Worm (Caenorhabditis elegans) whole organism, L2 larva: ENCODE data around the gene K03A11.1.
A peak's percentile ranks its signal among the peaks of the same experiment; 100 is the strongest.

Experiments
- C34F6.9 ChIP-seq: fragments of 150-350 bp; optimal IDR thresholded peaks from 2 replicates; lab custom pipeline; 2014; ENCODE audit warnings: missing biosample characterization, missing genetic modification characterization
- F13H6.1 ChIP-seq: sonication (generic microtip); optimal IDR thresholded peaks from 2 replicates; lab custom pipeline; 2016; ENCODE audit warnings: missing genetic modification characterization, missing compliant biosample characterization
- R02D3.7 ChIP-seq: fragments of 150-350 bp; optimal IDR thresholded peaks from 2 replicates; lab custom pipeline; 2014; ENCODE audit warnings: missing biosample characterization, missing genetic modification characterization
- Y55F3AM.14 ChIP-seq: fragments of 200-800 bp; sonication (Bioruptor generic); optimal IDR thresholded peaks from 2 replicates; lab custom pipeline; 2018; ENCODE audit warnings: mild to moderate bottlenecking, missing genetic modification characterization, missing compliant biosample characterization
- ZK546.5 ChIP-seq: sonication (generic microtip); optimal IDR thresholded peaks from 2 replicates; lab custom pipeline; 2017; ENCODE audit warnings: missing biosample characterization, missing genetic modification characterization
- alr-1 ChIP-seq: fragments of 150-350 bp; optimal IDR thresholded peaks from 2 replicates; lab custom pipeline; 2014; ENCODE audit warnings: missing biosample characterization, missing genetic modification characterization
- aly-2 ChIP-seq: fragments of 150-350 bp; optimal IDR thresholded peaks from 2 replicates; lab custom pipeline; 2014; ENCODE audit warnings: missing biosample characterization, missing genetic modification characterization
- ama-1 ChIP-seq: fragments of 150-350 bp; optimal IDR thresholded peaks from 2 replicates; lab custom pipeline; 2018; ENCODE audit warnings: inconsistent platforms
- blmp-1 ChIP-seq: sonication (generic microtip); optimal IDR thresholded peaks from 2 replicates; lab custom pipeline; 2017; ENCODE audit warnings: missing genetic modification characterization, mild to moderate bottlenecking, missing compliant biosample characterization, antibody characterized with exemption, moderate library complexity; ENCODE audit not compliant: insufficient read depth
- ceh-82 ChIP-seq: fragments of 150-350 bp; optimal IDR thresholded peaks from 2 replicates; lab custom pipeline; 2014; ENCODE audit warnings: missing biosample characterization, missing genetic modification characterization
- crh-2 ChIP-seq: sonication (generic microtip); optimal IDR thresholded peaks from 2 replicates; lab custom pipeline; 2017; ENCODE audit warnings: missing biosample characterization, missing genetic modification characterization
- dmd-4 ChIP-seq: sonication (generic microtip); optimal IDR thresholded peaks from 2 replicates; lab custom pipeline; 2017; ENCODE audit warnings: missing biosample characterization, missing genetic modification characterization
- egl-27 ChIP-seq: sonication (generic microtip); optimal IDR thresholded peaks from 3 replicates; lab custom pipeline; 2017; ENCODE audit warnings: missing biosample characterization, missing genetic modification reagents, missing genetic modification characterization
- elt-3 ChIP-seq: sonication (generic microtip); optimal IDR thresholded peaks from 2 replicates; lab custom pipeline; 2017; ENCODE audit warnings: missing biosample characterization, missing genetic modification characterization
- fos-1 ChIP-seq: fragments of 150-350 bp; optimal IDR thresholded peaks from 2 replicates; lab custom pipeline; 2014; ENCODE audit warnings: missing biosample characterization, missing genetic modification characterization
- gmeb-1 ChIP-seq: fragments of 150-350 bp; optimal IDR thresholded peaks from 2 replicates; lab custom pipeline; 2014; ENCODE audit warnings: missing biosample characterization, missing genetic modification characterization
- lin-11 ChIP-seq: fragments of 150-350 bp; sonication (generic microtip); optimal IDR thresholded peaks from 2 replicates; lab custom pipeline; 2014; ENCODE audit warnings: missing biosample characterization, missing genetic modification characterization, inconsistent platforms, mixed read lengths
- lin-13 ChIP-seq: fragments of 150-350 bp; optimal IDR thresholded peaks from 2 replicates; lab custom pipeline; 2014; ENCODE audit warnings: missing biosample characterization, missing genetic modification reagents, missing genetic modification characterization
- lin-39 ChIP-seq: fragments of 150-350 bp; optimal IDR thresholded peaks from 2 replicates; lab custom pipeline; 2014; ENCODE audit warnings: missing biosample characterization, missing genetic modification reagents, missing genetic modification characterization
- lsy-2 ChIP-seq, 2 experiments: fragments of 150-350 bp in 1 of 2; sonication (generic microtip) in 1 of 2; optimal IDR thresholded peaks; 2 replicates each; lab custom pipeline; 2014 to 2017; ENCODE audit warnings: missing biosample characterization in 2 of 2, missing genetic modification characterization in 2 of 2
- mab-5 ChIP-seq: fragments of 150-350 bp; optimal IDR thresholded peaks from 2 replicates; lab custom pipeline; 2014; ENCODE audit warnings: missing biosample characterization, missing genetic modification characterization
- mbf-1 ChIP-seq: sonication (generic microtip); optimal IDR thresholded peaks from 2 replicates; lab custom pipeline; 2017; ENCODE audit warnings: missing biosample characterization, missing genetic modification characterization
- mdl-1 ChIP-seq, 2 experiments: fragments of 150-350 bp in 1 of 2; sonication (generic microtip) in 1 of 2; optimal IDR thresholded peaks; 2 replicates each; lab custom pipeline; 2017; ENCODE audit warnings: missing biosample characterization in 2 of 2, missing genetic modification characterization in 2 of 2
- nhr-10 ChIP-seq: sonication (generic microtip); optimal IDR thresholded peaks from 2 replicates; lab custom pipeline; 2017; ENCODE audit warnings: missing biosample characterization, missing genetic modification characterization
- nhr-12 ChIP-seq: fragments of 150-350 bp; optimal IDR thresholded peaks from 2 replicates; lab custom pipeline; 2014; ENCODE audit warnings: missing biosample characterization, missing genetic modification characterization
- nhr-129 ChIP-seq: fragments of 150-350 bp; optimal IDR thresholded peaks from 2 replicates; lab custom pipeline; 2014; ENCODE audit warnings: missing biosample characterization, missing genetic modification characterization
- nhr-21 ChIP-seq: fragments of 150-350 bp; optimal IDR thresholded peaks from 2 replicates; lab custom pipeline; 2014; ENCODE audit warnings: missing biosample characterization, missing genetic modification characterization
- nhr-237 ChIP-seq: fragments of 150-350 bp; optimal IDR thresholded peaks from 2 replicates; lab custom pipeline; 2014; ENCODE audit warnings: missing biosample characterization, missing genetic modification characterization
- nhr-25 ChIP-seq: fragments of 150-350 bp; sonication (generic microtip); optimal IDR thresholded peaks from 3 replicates; lab custom pipeline; 2014; ENCODE audit warnings: missing biosample characterization, missing genetic modification characterization
- nhr-6 ChIP-seq: fragments of 150-350 bp; optimal IDR thresholded peaks from 2 replicates; lab custom pipeline; 2014; ENCODE audit warnings: missing biosample characterization, missing genetic modification characterization
- peb-1 ChIP-seq: fragments of 150-350 bp; optimal IDR thresholded peaks from 2 replicates; lab custom pipeline; 2014; ENCODE audit warnings: missing biosample characterization, missing genetic modification characterization
- sem-4 ChIP-seq: fragments of 150-350 bp; optimal IDR thresholded peaks from 2 replicates; lab custom pipeline; 2014; ENCODE audit warnings: missing biosample characterization, missing genetic modification reagents, missing genetic modification characterization
- sma-3 ChIP-seq: sonication (generic microtip); optimal IDR thresholded peaks from 2 replicates; lab custom pipeline; 2016; ENCODE audit warnings: missing genetic modification reagents, missing genetic modification characterization, missing compliant biosample characterization
- sma-9 ChIP-seq, 2 experiments: fragments of 150-350 bp in 1 of 2; sonication (generic microtip) in 1 of 2; optimal IDR thresholded peaks; 2 replicates each; lab custom pipeline; 2014 to 2016; ENCODE audit warnings: missing genetic modification characterization in 2 of 2, mild to moderate bottlenecking in 1 of 2, missing biosample characterization in 1 of 2, missing compliant biosample characterization in 1 of 2, missing genetic modification reagents in 1 of 2, moderate library complexity in 1 of 2
- snpc-4 ChIP-seq: fragments of 150-350 bp; optimal IDR thresholded peaks from 2 replicates; lab custom pipeline; 2014; ENCODE audit warnings: missing biosample characterization, missing genetic modification characterization
- unc-55 ChIP-seq: fragments of 150-350 bp; sonication (generic microtip); optimal IDR thresholded peaks from 3 replicates; lab custom pipeline; 2014; ENCODE audit warnings: missing biosample characterization, missing genetic modification reagents, missing genetic modification characterization
- unc-62 ChIP-seq: fragments of 150-350 bp; optimal IDR thresholded peaks from 2 replicates; lab custom pipeline; 2014; ENCODE audit warnings: missing biosample characterization, missing genetic modification reagents, missing genetic modification characterization
- zag-1 ChIP-seq: fragments of 150-350 bp; optimal IDR thresholded peaks from 2 replicates; lab custom pipeline; 2014; ENCODE audit warnings: missing biosample characterization, missing genetic modification characterization
- ztf-11 ChIP-seq: sonication (generic microtip); optimal IDR thresholded peaks from 2 replicates; lab custom pipeline; 2017; ENCODE audit warnings: missing biosample characterization, missing genetic modification characterization
- ztf-4 ChIP-seq: fragments of 150-350 bp; optimal IDR thresholded peaks from 2 replicates; lab custom pipeline; 2014; ENCODE audit warnings: missing biosample characterization, missing genetic modification characterization

Gene K03A11.1

DNA sequence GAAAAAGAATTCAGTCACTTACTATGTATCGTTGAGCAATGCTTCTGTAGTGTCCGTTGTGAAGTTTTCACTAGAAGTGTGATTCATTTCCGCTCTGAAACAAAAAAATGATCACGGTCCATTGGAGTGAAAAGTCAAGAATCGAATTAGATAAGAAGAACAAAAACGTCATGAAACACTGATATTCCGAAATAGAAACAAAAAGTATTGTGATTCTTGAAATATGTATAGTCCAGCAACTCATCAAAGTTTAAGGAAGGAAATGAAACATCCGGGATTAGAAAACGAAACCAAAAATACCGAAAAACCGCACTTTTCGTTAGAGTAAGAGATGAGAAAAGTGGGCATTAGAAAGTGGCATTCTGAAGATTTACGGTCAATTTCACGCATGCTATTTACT is 18.9 kb upstream of the K03A11.1 start, which contains the start of gene npr-10:
TSS of gene npr-10 (minus strand) at position 101 of the 400 bp plus-strand sequence.
- TF ChIP-seq nhr-237 (no peak), sma-3 (GFP tag; lab: Kevin White, UChicago) (no peak), Y55F3AM.14 (GFP tag; lab: Kevin White, UChicago) (no peak), mbf-1 (no peak), peb-1 (tag; lab: Kevin White, UChicago) (no peak), C34F6.9 (tag; lab: Kevin White, UChicago) (no peak), nhr-12 (tag; lab: Kevin White, UChicago) (no peak), lin-39 (tag; lab: Kevin White, UChicago) (no peak), ZK546.5 (tag; lab: Kevin White, UChicago) (no peak), nhr-10 (tag; lab: Kevin White, UChicago) (no peak), egl-27 (tag; lab: Kevin White, UChicago) (no peak), mdl-1 (tag; optimal IDR thresholded peaks at IDR 0.05; lab: Kevin White, UChicago) (no peak), mab-5 (tag; lab: Kevin White, UChicago) (no peak), aly-2 (tag; lab: Kevin White, UChicago) (no peak), nhr-21 (tag; lab: Kevin White, UChicago) (no peak), dmd-4 (no peak)

DNA sequence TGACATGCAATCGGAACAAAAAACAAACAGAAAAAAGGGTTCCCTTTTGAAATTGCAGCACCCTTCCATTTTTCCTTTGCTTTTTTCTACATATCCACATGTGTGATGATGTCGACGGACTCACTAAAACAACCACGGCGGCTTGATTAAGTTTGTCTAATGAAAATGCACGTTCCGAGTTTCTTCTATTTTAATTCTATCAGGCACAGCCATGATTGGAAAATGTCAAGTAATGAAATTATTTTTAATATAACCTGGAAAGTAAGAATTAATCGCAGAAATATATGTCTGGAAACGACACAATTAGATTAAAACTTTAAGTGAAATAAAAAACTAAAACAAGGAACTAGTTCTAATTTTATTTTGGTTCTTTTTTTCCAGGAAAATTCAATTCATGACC is 17.7 kb upstream of the K03A11.1 start:
- TF ChIP-seq lin-39 (tag; lab: Kevin White, UChicago) (no peak), snpc-4 (tag; lab: Kevin White, UChicago) (no peak), Y55F3AM.14 (GFP tag; lab: Kevin White, UChicago) (no peak), sem-4 (tag; lab: Kevin White, UChicago) (no peak), sma-9 (GFP tag; optimal IDR thresholded peaks at IDR 0.05; lab: Kevin White, UChicago) (no peak), sma-9 (tag; optimal IDR thresholded peaks at IDR 0.05; lab: Kevin White, UChicago) (no peak), lsy-2 (tag; optimal IDR thresholded peaks at IDR 0.05; lab: Kevin White, UChicago) (no peak), nhr-10 (tag; lab: Kevin White, UChicago) (no peak), C34F6.9 (tag; lab: Kevin White, UChicago) (no peak), nhr-25 (tag; lab: Kevin White, UChicago) (no peak), nhr-237 (no peak), unc-62 (GFP tag; lab: Kevin White, UChicago) (no peak), gmeb-1 (tag; lab: Kevin White, UChicago) (no peak), egl-27 (tag; lab: Kevin White, UChicago) (no peak), ama-1 (no peak)

DNA sequence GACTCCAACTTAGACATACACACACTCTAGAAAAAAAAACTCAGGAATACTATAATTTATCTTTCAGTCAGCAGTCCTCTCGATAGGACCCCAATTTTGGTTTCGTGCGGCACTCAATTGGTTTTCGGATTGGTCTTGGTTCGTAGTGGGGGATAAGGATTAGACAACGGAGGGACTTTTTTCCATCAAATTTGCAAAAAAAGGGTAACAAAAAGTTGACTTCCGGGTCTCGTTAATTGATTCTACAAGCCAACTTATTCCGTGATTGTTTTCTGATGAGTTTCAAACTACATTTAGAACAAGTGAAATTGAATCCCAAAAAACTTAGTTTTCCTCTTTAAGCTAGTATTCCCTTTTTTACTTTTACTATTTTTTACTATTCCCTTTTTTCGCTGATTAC is 17.2 kb upstream of the K03A11.1 start:
- TF ChIP-seq sem-4 (tag; lab: Kevin White, UChicago): no peak
- TF ChIP-seq ZK546.5 (tag; lab: Kevin White, UChicago): no peak
- TF ChIP-seq unc-62 (GFP tag; lab: Kevin White, UChicago): no peak
- no peak for TF ChIP-seq elt-3 (tag; lab: Kevin White, UChicago)
- no peak for TF ChIP-seq alr-1
- no peak for TF ChIP-seq Y55F3AM.14 (GFP tag; lab: Kevin White, UChicago)
- TF ChIP-seq unc-55 (GFP tag; lab: Kevin White, UChicago): no peak
- TF ChIP-seq nhr-12 (tag; lab: Kevin White, UChicago): no peak
- no peak for TF ChIP-seq ztf-11

DNA sequence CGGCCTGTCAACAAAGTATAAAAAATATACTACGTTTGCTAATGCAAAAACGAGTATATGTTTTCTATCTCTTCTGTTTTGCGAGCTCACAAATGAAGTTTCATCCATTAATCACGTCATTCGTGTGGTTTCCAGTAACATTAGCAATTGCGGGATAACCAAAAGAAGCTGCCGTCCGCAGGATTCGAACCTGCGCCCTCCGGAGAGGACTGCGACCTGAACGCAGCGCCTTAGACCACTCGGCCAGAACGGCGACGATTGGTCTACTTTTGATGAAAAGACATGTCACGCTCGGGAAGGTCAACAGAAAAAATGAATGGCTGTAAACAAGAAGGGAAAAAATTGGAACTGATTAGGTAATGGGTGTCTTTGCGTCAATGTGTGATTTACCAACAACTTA is 12.7 kb upstream of the K03A11.1 start:
- TF ChIP-seq lin-11: no peak
- TF ChIP-seq alr-1: no peak
- no peak for TF ChIP-seq R02D3.7 (tag; lab: Kevin White, UChicago)
- TF ChIP-seq blmp-1 (tag; lab: Kevin White, UChicago): no peak
- peak; percentile 47 for TF ChIP-seq sma-3 (GFP tag; lab: Kevin White, UChicago)
- TF ChIP-seq nhr-10 (tag; lab: Kevin White, UChicago): no peak
- TF ChIP-seq nhr-12 (tag; lab: Kevin White, UChicago): no peak
- TF ChIP-seq egl-27 (tag; lab: Kevin White, UChicago): peak; percentile 29
- TF ChIP-seq lsy-2 (tag; optimal IDR thresholded peaks at IDR 0.05; lab: Kevin White, UChicago): peak in 1 of 2 experiments; percentile 17
- TF ChIP-seq ztf-11: no peak
- TF ChIP-seq sma-9 (GFP tag; optimal IDR thresholded peaks at IDR 0.05; lab: Kevin White, UChicago): peak; percentile 21
- TF ChIP-seq sma-9 (tag; optimal IDR thresholded peaks at IDR 0.05; lab: Kevin White, UChicago): no peak
- TF ChIP-seq sem-4 (tag; lab: Kevin White, UChicago): no peak
- TF ChIP-seq Y55F3AM.14 (GFP tag; lab: Kevin White, UChicago): no peak
- no peak for TF ChIP-seq lin-13 (GFP tag; lab: Kevin White, UChicago)
- no peak for TF ChIP-seq nhr-237
- no peak for TF ChIP-seq unc-62 (GFP tag; lab: Kevin White, UChicago)
- TF ChIP-seq nhr-6 (tag; lab: Kevin White, UChicago): no peak
- TF ChIP-seq ztf-4: no peak
- no peak for TF ChIP-seq snpc-4 (tag; lab: Kevin White, UChicago)
- TF ChIP-seq C34F6.9 (tag; lab: Kevin White, UChicago): peak; percentile 1
- no peak for TF ChIP-seq elt-3 (tag; lab: Kevin White, UChicago)
- TF ChIP-seq peb-1 (tag; lab: Kevin White, UChicago): no peak
- no peak for TF ChIP-seq crh-2 (tag; lab: Kevin White, UChicago)
- TF ChIP-seq mbf-1: no peak
- peak; percentile 1 for TF ChIP-seq gmeb-1 (tag; lab: Kevin White, UChicago)
- TF ChIP-seq ceh-82: no peak
- no peak for TF ChIP-seq nhr-25 (tag; lab: Kevin White, UChicago)
- TF ChIP-seq unc-55 (GFP tag; lab: Kevin White, UChicago): no peak
- TF ChIP-seq zag-1 (tag; lab: Kevin White, UChicago): no peak
- TF ChIP-seq mdl-1 (tag; optimal IDR thresholded peaks at IDR 0.05; lab: Kevin White, UChicago): no peak
- TF ChIP-seq F13H6.1 (tag; lab: Kevin White, UChicago): peak; percentile 17
- peak; percentile 29 for TF ChIP-seq nhr-129 (tag; lab: Kevin White, UChicago)
- TF ChIP-seq ama-1: no peak
- no peak for TF ChIP-seq lin-39 (tag; lab: Kevin White, UChicago)
- no peak for TF ChIP-seq ZK546.5 (tag; lab: Kevin White, UChicago)
- peak; percentile 30 for TF ChIP-seq nhr-21 (tag; lab: Kevin White, UChicago)
- peak; percentile 31 for TF ChIP-seq fos-1 (tag; lab: Kevin White, UChicago)
